Worm (Caenorhabditis elegans) whole organism, L3 larva: ENCODE measurements around the gene F02H6.7.

ENCODE experiments used
- daf-12 ChIP-seq: fragments of 150-350 bp; optimal IDR thresholded peaks from 2 replicates; lab custom pipeline; 2014; ENCODE audit warnings: missing biosample characterization, missing genetic modification reagents, missing genetic modification characterization
- fkh-10 ChIP-seq: sonication (generic microtip); optimal IDR thresholded peaks from 2 replicates; lab custom pipeline; 2017; ENCODE audit warnings: missing biosample characterization, missing genetic modification reagents, missing genetic modification characterization
- lin-15B ChIP-seq: fragments of 150-350 bp; optimal IDR thresholded peaks from 2 replicates; lab custom pipeline; 2014; ENCODE audit warnings: missing biosample characterization, missing genetic modification characterization

ce11 chrIV:14215777-14216176 is 12.2 kb downstream of the F02H6.7 start:
- TF ChIP-seq lin-15B (tag; lab: Kevin White, UChicago) = no peak
- TF ChIP-seq fkh-10 (GFP tag; lab: Kevin White, UChicago) = no peak
- TF ChIP-seq daf-12 (tag; lab: Kevin White, UChicago) = no peak
